Fruit fly (Drosophila melanogaster) whole organism, wandering third instar larva: Measurements from ENCODE around the gene CG34409.

Source experiments
- Abd-B ChIP-seq: fragments of >200 bp; optimal IDR thresholded peaks from 2 replicates; lab custom pipeline; 2017; ENCODE audit warnings: missing biosample characterization, missing genetic modification characterization
- CG32264 ChIP-seq: fragments of 200-800 bp; sonication (Bioruptor generic); optimal IDR thresholded peaks from 2 replicates; lab custom pipeline; 2016; ENCODE audit warnings: missing biosample characterization, missing genetic modification characterization
- CG9705 ChIP-seq: fragments of 200-800 bp; sonication (Bioruptor generic); optimal IDR thresholded peaks from 2 replicates; lab custom pipeline; 2018; ENCODE audit warnings: missing biosample characterization, mild to moderate bottlenecking, missing genetic modification characterization
- CrebA ChIP-seq: fragments of 200-800 bp; sonication (Bioruptor generic); optimal IDR thresholded peaks from 2 replicates; lab custom pipeline; 2016; ENCODE audit warnings: missing biosample characterization, mild to moderate bottlenecking, missing genetic modification characterization, borderline replicate concordance
- Dfd ChIP-seq: fragments of >200 bp; optimal IDR thresholded peaks from 2 replicates; lab custom pipeline; 2017; ENCODE audit warnings: missing biosample characterization, missing genetic modification characterization
- Dif ChIP-seq: fragments of 200-275, 200-300 bp; sonication (Bioruptor generic); optimal IDR thresholded peaks from 2 replicates; lab custom pipeline; 2018; ENCODE audit warnings: missing biosample characterization, missing genetic modification characterization; ENCODE audit not compliant: partially characterized antibody
- GATAd ChIP-seq: sonication (Bioruptor generic); optimal IDR thresholded peaks from 2 replicates; lab custom pipeline; 2016; ENCODE audit warnings: missing biosample characterization, missing genetic modification characterization
- HLH106 ChIP-seq: fragments of 200-800 bp; optimal IDR thresholded peaks from 3 replicates; lab custom pipeline; 2019; ENCODE audit warnings: missing biosample characterization, mild to moderate bottlenecking, missing genetic modification characterization, moderate library complexity
- Hnf4 ChIP-seq: fragments of 200-800 bp; sonication (Bioruptor generic); optimal IDR thresholded peaks from 2 replicates; lab custom pipeline; 2016; ENCODE audit warnings: missing biosample characterization, mild to moderate bottlenecking, missing genetic modification characterization
- Hr78 ChIP-seq: fragments of >200 bp; optimal IDR thresholded peaks from 2 replicates; lab custom pipeline; 2017; ENCODE audit warnings: missing biosample characterization, missing genetic modification characterization
- Hr83 ChIP-seq: fragments of 200-300 bp; sonication (Bioruptor generic); optimal IDR thresholded peaks from 2 replicates; lab custom pipeline; 2016; ENCODE audit warnings: missing biosample characterization, mild to moderate bottlenecking, missing genetic modification characterization, moderate library complexity; ENCODE audit not compliant: poor library complexity, severe bottlenecking
- Jra ChIP-seq: sonication (Bioruptor generic); optimal IDR thresholded peaks from 2 replicates; lab custom pipeline; 2016; ENCODE audit warnings: missing biosample characterization, missing genetic modification characterization
- Mio ChIP-seq: sonication (Bioruptor generic); optimal IDR thresholded peaks from 2 replicates; lab custom pipeline; 2016; ENCODE audit warnings: missing biosample characterization, missing genetic modification characterization
- Myc ChIP-seq: fragments of >200 bp; optimal IDR thresholded peaks from 2 replicates; lab custom pipeline; 2017
- N ChIP-seq: fragments of >200 bp; optimal IDR thresholded peaks from 2 replicates; lab custom pipeline; 2018; ENCODE audit warnings: missing biosample characterization, missing external identifiers, missing genetic modification characterization
- OdsH ChIP-seq: fragments of 200-800 bp; sonication (Bioruptor generic); optimal IDR thresholded peaks from 2 replicates; lab custom pipeline; 2016; ENCODE audit warnings: missing biosample characterization, mild to moderate bottlenecking, missing genetic modification characterization
- Rel ChIP-seq, 2 experiments: fragments of 200-800 bp; sonication (Bioruptor generic) in 1 of 2; optimal IDR thresholded peaks; 2 replicates in 1 of 2; 3 replicates in 1 of 2; lab custom pipeline; 2016 to 2019; ENCODE audit warnings: mild to moderate bottlenecking in 2 of 2, missing biosample characterization in 2 of 2, missing genetic modification characterization in 2 of 2, moderate library complexity in 1 of 2
- Sp1 ChIP-seq: fragments of 200-800 bp; sonication (Bioruptor generic); optimal IDR thresholded peaks from 3 replicates; lab custom pipeline; 2019; ENCODE audit warnings: missing biosample characterization, mild to moderate bottlenecking, missing genetic modification characterization, moderate library complexity
- Vsx2 ChIP-seq: fragments of 200-300, 225-300 bp; sonication (Bioruptor generic); optimal IDR thresholded peaks from 2 replicates; lab custom pipeline; 2018; ENCODE audit warnings: missing biosample characterization, missing genetic modification characterization; ENCODE audit not compliant: partially characterized antibody
- br ChIP-seq: fragments of 200-800 bp; sonication (Bioruptor generic); optimal IDR thresholded peaks from 2 replicates; lab custom pipeline; 2016; ENCODE audit warnings: missing biosample characterization, missing genetic modification characterization
- brk ChIP-seq: fragments of 200-800 bp; sonication (Bioruptor generic); optimal IDR thresholded peaks from 2 replicates; lab custom pipeline; 2016; ENCODE audit warnings: missing biosample characterization, mild to moderate bottlenecking, missing genetic modification characterization
- dl ChIP-seq, 2 experiments: fragments of 175-275, 200-275 bp in 1 of 2; fragments of 200-275 bp in 1 of 2; sonication (Bioruptor generic); optimal IDR thresholded peaks; lab custom pipeline; 2018; ENCODE audit warnings: mild to moderate bottlenecking in 2 of 2, missing biosample characterization in 2 of 2, missing genetic modification characterization in 2 of 2, moderate library complexity in 2 of 2; ENCODE audit not compliant: partially characterized antibody in 2 of 2, insufficient read depth in 1 of 2
- dmrt93B ChIP-seq: fragments of 200-800 bp; sonication (Bioruptor generic); optimal IDR thresholded peaks from 2 replicates; lab custom pipeline; 2018; ENCODE audit warnings: missing biosample characterization, mild to moderate bottlenecking, missing genetic modification characterization
- dsf ChIP-seq: sonication (Bioruptor generic); optimal IDR thresholded peaks from 2 replicates; lab custom pipeline; 2016; ENCODE audit warnings: missing biosample characterization, missing genetic modification characterization, borderline replicate concordance
- ey ChIP-seq: fragments of 200-800 bp; sonication (Bioruptor generic); optimal IDR thresholded peaks from 2 replicates; lab custom pipeline; 2016; ENCODE audit warnings: missing biosample characterization, missing genetic modification characterization
- foxo ChIP-seq, 2 experiments: fragments of 200-800 bp; sonication (Bioruptor generic); optimal IDR thresholded peaks; 2 replicates in 1 of 2; 3 replicates in 1 of 2; lab custom pipeline; 2016 to 2017; ENCODE audit warnings: missing biosample characterization in 2 of 2, missing genetic modification characterization in 2 of 2
- fru ChIP-seq: fragments of 200-800 bp; sonication (Bioruptor generic); optimal IDR thresholded peaks from 3 replicates; lab custom pipeline; 2016; ENCODE audit warnings: missing biosample characterization, mild to moderate bottlenecking, missing genetic modification characterization
- h ChIP-seq: fragments of 200-800 bp; sonication (Bioruptor generic); optimal IDR thresholded peaks from 3 replicates; lab custom pipeline; 2016; ENCODE audit warnings: missing biosample characterization, mild to moderate bottlenecking, missing genetic modification characterization
- jim ChIP-seq: fragments of 175-275, 200-325 bp; sonication (Bioruptor generic); optimal IDR thresholded peaks from 2 replicates; lab custom pipeline; 2016; ENCODE audit warnings: missing biosample characterization, mild to moderate bottlenecking, missing genetic modification characterization
- lola ChIP-seq: fragments of >200 bp; optimal IDR thresholded peaks from 2 replicates; lab custom pipeline; 2017; ENCODE audit warnings: missing biosample characterization, missing genetic modification characterization
- pan ChIP-seq: fragments of >200 bp; optimal IDR thresholded peaks from 2 replicates; lab custom pipeline; 2017
- psq ChIP-seq: fragments of 200-800 bp; sonication (Bioruptor generic); optimal IDR thresholded peaks from 3 replicates; lab custom pipeline; 2017; ENCODE audit warnings: missing biosample characterization, mild to moderate bottlenecking, missing genetic modification characterization, moderate library complexity
- rgr ChIP-seq: fragments of 200-800 bp; sonication (Bioruptor generic); optimal IDR thresholded peaks from 3 replicates; lab custom pipeline; 2016; ENCODE audit warnings: missing biosample characterization, mild to moderate bottlenecking, missing genetic modification characterization
- sage ChIP-seq: fragments of 200-800 bp; sonication (Bioruptor generic); optimal IDR thresholded peaks from 2 replicates; lab custom pipeline; 2016; ENCODE audit warnings: missing biosample characterization, mild to moderate bottlenecking, missing genetic modification characterization
- sv ChIP-seq: fragments of 200-800 bp; sonication (Bioruptor generic); optimal IDR thresholded peaks from 3 replicates; lab custom pipeline; 2016; ENCODE audit warnings: missing biosample characterization, missing genetic modification characterization
- tai ChIP-seq: sonication (Bioruptor generic); optimal IDR thresholded peaks from 2 replicates; lab custom pipeline; 2016; ENCODE audit warnings: missing biosample characterization, missing genetic modification characterization
- usp ChIP-seq: fragments of >200 bp; optimal IDR thresholded peaks from 2 replicates; lab custom pipeline; 2017; ENCODE audit warnings: missing biosample characterization, missing genetic modification characterization
- woc ChIP-seq: sonication (Bioruptor generic); optimal IDR thresholded peaks from 2 replicates; lab custom pipeline; 2016; ENCODE audit warnings: missing biosample characterization, mild to moderate bottlenecking, missing genetic modification characterization

Gene CG34409

DNA sequence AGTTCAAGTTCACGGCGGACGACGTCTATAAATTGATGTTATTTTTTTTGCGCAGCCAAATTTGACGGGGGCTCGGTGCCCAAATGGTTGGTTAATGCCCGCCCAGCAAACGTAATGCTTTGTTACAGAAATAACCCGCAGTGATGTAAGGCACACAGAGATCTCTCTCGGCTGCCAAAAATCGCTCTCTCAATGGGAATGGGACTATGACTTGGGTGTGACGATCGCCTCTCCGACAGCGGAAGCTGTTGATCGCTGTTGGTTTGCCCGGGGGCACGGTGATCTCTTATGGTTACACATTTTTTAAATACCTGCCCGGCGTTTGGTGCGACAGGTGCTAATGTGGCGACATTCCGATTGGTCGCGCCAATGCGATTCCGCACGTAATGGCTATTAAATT, 24.0 kb upstream of the CG34409 start:
- no peak for TF ChIP-seq Rel (GFP tag; optimal IDR thresholded peaks at IDR 0.05; lab: Kevin White, UChicago)
- no peak for TF ChIP-seq Rel (tag; optimal IDR thresholded peaks at IDR 0.05; lab: Kevin White, UChicago)
- no peak for TF ChIP-seq lola (GFP tag; lab: Kevin White, UChicago)
- TF ChIP-seq jim (GFP tag; lab: Kevin White, UChicago) = no peak
- TF ChIP-seq OdsH (GFP tag; lab: Kevin White, UChicago) = no peak
- no peak for TF ChIP-seq CG32264 (GFP tag; lab: Kevin White, UChicago)
- no peak for TF ChIP-seq pan (lab: Kevin White, UChicago)
- no peak for TF ChIP-seq rgr
- TF ChIP-seq Mio (GFP tag; lab: Kevin White, UChicago) = no peak

DNA sequence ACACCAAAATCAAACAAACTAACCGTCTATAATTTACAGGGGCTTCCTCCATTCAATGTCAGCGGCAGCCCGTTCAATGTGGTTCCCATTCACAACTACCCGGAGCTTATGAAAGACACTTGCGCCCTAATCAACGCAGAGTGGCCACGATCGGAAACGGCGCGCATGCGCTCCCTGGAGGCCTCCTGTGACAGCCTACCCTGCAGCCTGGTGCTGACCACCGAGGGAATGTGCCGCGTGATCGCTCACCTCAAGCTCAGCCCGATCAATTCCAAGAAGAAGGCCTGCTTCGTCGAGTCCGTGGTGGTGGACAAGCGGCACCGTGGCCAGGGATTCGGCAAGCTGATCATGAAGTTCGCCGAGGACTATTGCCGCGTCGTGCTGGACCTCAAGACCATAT, 22.7 kb upstream of the CG34409 start, which contains the start of gene MED6:
TSS of gene MED6 (minus strand) at position 101 of the 400 bp plus-strand sequence.
- TF ChIP-seq fru (GFP tag; lab: Kevin White, UChicago) = no peak
- no peak for TF ChIP-seq CG9705 (GFP tag; lab: Kevin White, UChicago)
- no peak for TF ChIP-seq Jra (GFP tag; lab: Kevin White, UChicago)
- no peak for TF ChIP-seq woc
- TF ChIP-seq CrebA (GFP tag; lab: Kevin White, UChicago) = no peak
- no peak for TF ChIP-seq tai (GFP tag; lab: Kevin White, UChicago)
- TF ChIP-seq Hr83 = no peak
- TF ChIP-seq GATAd (GFP tag; lab: Kevin White, UChicago) = no peak
- TF ChIP-seq rgr = no peak
- TF ChIP-seq br = no peak
- no peak for TF ChIP-seq Myc (lab: Kevin White, UChicago)

dm6 chr3R:9767620-9768592, 21.7 kb upstream of the CG34409 start, which contains the start of gene Naa80:
Naa80 (plus strand) TSS chr3R:9767834.
- TF ChIP-seq brk (GFP tag; lab: Kevin White, UChicago) (no peak), CrebA (GFP tag; lab: Kevin White, UChicago) (no peak), OdsH (GFP tag; lab: Kevin White, UChicago) (peak; percentile 71), Myc (lab: Kevin White, UChicago) (peak; percentile 3), pan (lab: Kevin White, UChicago) (no peak), Hr83 (peak; percentile 93), usp (GFP tag; lab: Kevin White, UChicago) (no peak), lola (GFP tag; lab: Kevin White, UChicago) (no peak), Sp1 (GFP tag; lab: Kevin White, UChicago) (peak; percentile 50), Abd-B (GFP tag; lab: Kevin White, UChicago) (no peak), rgr (peak; percentile 88), tai (GFP tag; lab: Kevin White, UChicago) (no peak), woc (peak; percentile 60), Hr78 (no peak), foxo (GFP tag; optimal IDR thresholded peaks at IDR 0.05; lab: Kevin White, UChicago) (peak in 1 of 2 experiments; percentile 84), Dif (GFP tag; lab: Kevin White, UChicago) (peak; percentile 42), dl (GFP tag; optimal IDR thresholded peaks at IDR 0.05; lab: Kevin White, UChicago; ENCODE audit: insufficient read depth in 1 of 2, partially characterized antibody in 2 of 2) (peak in 1 of 2 experiments; percentile 22), dmrt93B (GFP tag; lab: Kevin White, UChicago) (no peak), N (GFP tag; lab: Kevin White, UChicago) (no peak), sage (GFP tag; lab: Kevin White, UChicago) (no peak), Jra (GFP tag; lab: Kevin White, UChicago) (peak; percentile 80), psq (GFP tag; lab: Kevin White, UChicago) (peak; percentile 50), Mio (GFP tag; lab: Kevin White, UChicago) (peak; percentile 31), h (GFP tag; lab: Kevin White, UChicago) (peak; percentile 84), dsf (GFP tag; lab: Kevin White, UChicago) (peak; percentile 48), ey (GFP tag; lab: Kevin White, UChicago) (peak; percentile 70), HLH106 (tag; lab: Kevin White, UChicago) (peak; percentile 54), Hnf4 (peak; percentile 88), fru (GFP tag; lab: Kevin White, UChicago) (peak; percentile 70), Dfd (GFP tag; lab: Kevin White, UChicago) (no peak), jim (GFP tag; lab: Kevin White, UChicago) (peak; percentile 30), br (peak; percentile 80), CG9705 (GFP tag; lab: Kevin White, UChicago) (peak; percentile 62), Rel (GFP tag; optimal IDR thresholded peaks at IDR 0.05; lab: Kevin White, UChicago) (no peak), Rel (tag; optimal IDR thresholded peaks at IDR 0.05; lab: Kevin White, UChicago) (peak; percentile 77), Vsx2 (no peak), sv (peak; percentile 32), GATAd (GFP tag; lab: Kevin White, UChicago) (no peak), CG32264 (GFP tag; lab: Kevin White, UChicago) (peak; percentile 22)
- TF ChIP-seq, all 38 proteins: peak for 24
